Fruit fly (Drosophila melanogaster) whole organism, prepupa: ENCODE data around the gene rsh.
A peak's percentile ranks its signal among the peaks of the same experiment; 100 is the strongest.

Experiments used
- Blimp-1 ChIP-seq: fragments of 200-800 bp; sonication (Bioruptor generic); optimal IDR thresholded peaks from 3 replicates; lab custom pipeline; 2017; ENCODE audit warnings: missing biosample characterization, missing genetic modification characterization, mild to moderate bottlenecking, moderate library complexity, missing genetic modification reagents
- CG10631 ChIP-seq: fragments of 200-800 bp; sonication (Bioruptor generic); optimal IDR thresholded peaks from 2 replicates; lab custom pipeline; 2016; ENCODE audit warnings: missing biosample characterization, missing genetic modification characterization
- CG10669 ChIP-seq: fragments of 200-800 bp; sonication (Bioruptor generic); optimal IDR thresholded peaks from 3 replicates; lab custom pipeline; 2018; ENCODE audit warnings: missing biosample characterization, mild to moderate bottlenecking, missing genetic modification characterization, moderate library complexity
- CG11294 ChIP-seq: fragments of 200-800 bp; sonication (Bioruptor generic); IDR thresholded peaks from 2 replicates; pipeline ENCODE4 v1.3.6; 2022; ENCODE audit warnings: missing biosample characterization, missing genetic modification characterization
- CG11762 ChIP-seq: fragments of 200-800 bp; sonication (Bioruptor generic); optimal IDR thresholded peaks from 3 replicates; lab custom pipeline; 2016; ENCODE audit warnings: missing biosample characterization, missing genetic modification characterization; ENCODE audit not compliant: insufficient read depth
- CG15336 ChIP-seq: fragments of 200-800 bp; sonication (Bioruptor generic); IDR thresholded peaks from 2 replicates; pipeline ENCODE4 v1.3.6; 2022; ENCODE audit warnings: missing biosample characterization, missing genetic modification characterization
- CG16779 ChIP-seq: fragments of 200-800 bp; sonication (Bioruptor generic); optimal IDR thresholded peaks from 3 replicates; lab custom pipeline; 2017; ENCODE audit warnings: missing biosample characterization, mild to moderate bottlenecking, missing genetic modification characterization
- CG3032 ChIP-seq: fragments of 200-800 bp; optimal IDR thresholded peaks from 2 replicates; lab custom pipeline; 2019; ENCODE audit warnings: missing biosample characterization, mild to moderate bottlenecking, missing genetic modification characterization, moderate library complexity
- CG31627 ChIP-seq: fragments of 200-800 bp; sonication (Bioruptor generic); optimal IDR thresholded peaks from 3 replicates; lab custom pipeline; 2016; ENCODE audit warnings: missing biosample characterization, missing genetic modification characterization
- CG32006 ChIP-seq: fragments of 200-800 bp; sonication (Bioruptor generic); optimal IDR thresholded peaks from 3 replicates; lab custom pipeline; 2017; ENCODE audit warnings: missing biosample characterization, mild to moderate bottlenecking, missing genetic modification characterization
- CG3919 ChIP-seq: fragments of 200-800 bp; sonication (Bioruptor generic); optimal IDR thresholded peaks from 3 replicates; lab custom pipeline; 2016; ENCODE audit warnings: missing biosample characterization, missing genetic modification characterization
- CG4318 ChIP-seq: fragments of 200-800 bp; sonication (Bioruptor generic); optimal IDR thresholded peaks from 3 replicates; lab custom pipeline; 2017; ENCODE audit warnings: missing biosample characterization, mild to moderate bottlenecking, missing genetic modification characterization
- CG6163 ChIP-seq: fragments of 200-800 bp; sonication (Bioruptor generic); IDR thresholded peaks from 3 replicates; pipeline ENCODE4 v1.3.6; 2022; ENCODE audit warnings: missing biosample characterization, missing genetic modification characterization
- CG6276 ChIP-seq: fragments of 200-800 bp; sonication (Bioruptor generic); optimal IDR thresholded peaks from 2 replicates; lab custom pipeline; 2017; ENCODE audit warnings: missing biosample characterization, mild to moderate bottlenecking, missing genetic modification characterization
- CG6792 ChIP-seq: fragments of 200-800 bp; sonication (Bioruptor generic); optimal IDR thresholded peaks from 3 replicates; lab custom pipeline; 2016; ENCODE audit warnings: missing biosample characterization, missing genetic modification characterization
- CG6808 ChIP-seq: fragments of 200-800 bp; sonication (Bioruptor generic); optimal IDR thresholded peaks from 3 replicates; lab custom pipeline; 2017; ENCODE audit warnings: missing biosample characterization, missing genetic modification characterization, mild to moderate bottlenecking, moderate library complexity, missing genetic modification reagents
- CG6854 ChIP-seq: fragments of 200-800 bp; sonication (Bioruptor generic); optimal IDR thresholded peaks from 2 replicates; lab custom pipeline; 2017; ENCODE audit warnings: missing biosample characterization, mild to moderate bottlenecking, missing genetic modification characterization
- CG7368 ChIP-seq: fragments of 200-800 bp; sonication (Bioruptor generic); optimal IDR thresholded peaks from 3 replicates; lab custom pipeline; 2016; ENCODE audit warnings: missing biosample characterization, missing genetic modification characterization
- CG8119 ChIP-seq: fragments of 200-800 bp; sonication (Bioruptor generic); IDR thresholded peaks from 3 replicates; pipeline ENCODE4 v1.3.6; 2022; ENCODE audit warnings: missing biosample characterization, missing genetic modification characterization
- CG8319 ChIP-seq: fragments of 200-800 bp; sonication (Bioruptor generic); optimal IDR thresholded peaks from 3 replicates; lab custom pipeline; 2016; ENCODE audit warnings: missing biosample characterization, missing genetic modification characterization
- CG9139 ChIP-seq: fragments of 200-800 bp; sonication (Bioruptor generic); optimal IDR thresholded peaks from 3 replicates; lab custom pipeline; 2017; ENCODE audit warnings: missing biosample characterization, mild to moderate bottlenecking, missing genetic modification characterization
- Eip75B ChIP-seq: fragments of 200-800 bp; sonication (Bioruptor generic); optimal IDR thresholded peaks from 3 replicates; lab custom pipeline; 2016; ENCODE audit warnings: missing biosample characterization, missing genetic modification characterization
- Eip93F ChIP-seq: fragments of 200-800 bp; sonication (Bioruptor generic); optimal IDR thresholded peaks from 2 replicates; lab custom pipeline; 2016; ENCODE audit warnings: missing biosample characterization, mild to moderate bottlenecking, missing genetic modification characterization
- Ets21C ChIP-seq: fragments of 200-800 bp; sonication (Bioruptor generic); optimal IDR thresholded peaks from 3 replicates; lab custom pipeline; 2016; ENCODE audit warnings: missing biosample characterization, missing genetic modification characterization
- Ets96B ChIP-seq: fragments of 200-800 bp; optimal IDR thresholded peaks from 2 replicates; lab custom pipeline; 2019; ENCODE audit warnings: missing biosample characterization, mild to moderate bottlenecking, missing genetic modification characterization, moderate library complexity
- Hr39 ChIP-seq: fragments of 200-800 bp; sonication (Bioruptor generic); optimal IDR thresholded peaks from 2 replicates; lab custom pipeline; 2016; ENCODE audit warnings: missing biosample characterization, missing genetic modification characterization
- Hr4 ChIP-seq: fragments of 200-800 bp; sonication (Bioruptor generic); optimal IDR thresholded peaks from 3 replicates; lab custom pipeline; 2016; ENCODE audit warnings: missing biosample characterization, missing genetic modification characterization
- Met ChIP-seq: fragments of 200-800 bp; sonication (Bioruptor generic); optimal IDR thresholded peaks from 3 replicates; lab custom pipeline; 2016; ENCODE audit warnings: missing biosample characterization, missing genetic modification characterization
- OdsH ChIP-seq: fragments of 200-800 bp; sonication (Bioruptor generic); optimal IDR thresholded peaks from 3 replicates; lab custom pipeline; 2016; ENCODE audit warnings: missing biosample characterization, missing genetic modification characterization
- Smox ChIP-seq: fragments of 200-800 bp; sonication (Bioruptor generic); optimal IDR thresholded peaks from 3 replicates; lab custom pipeline; 2016; ENCODE audit warnings: missing biosample characterization, missing genetic modification characterization
- Sox102F ChIP-seq: fragments of 200-800 bp; sonication (Bioruptor generic); optimal IDR thresholded peaks from 2 replicates; lab custom pipeline; 2016; ENCODE audit warnings: missing biosample characterization, mild to moderate bottlenecking, missing genetic modification characterization
- Sox14 ChIP-seq: fragments of 200-800 bp; sonication (Bioruptor generic); optimal IDR thresholded peaks from 3 replicates; lab custom pipeline; 2016; ENCODE audit warnings: missing biosample characterization, missing genetic modification characterization
- achi ChIP-seq: fragments of 200-800 bp; sonication (Bioruptor generic); optimal IDR thresholded peaks from 3 replicates; lab custom pipeline; 2016; ENCODE audit warnings: missing biosample characterization, missing genetic modification characterization
- acj6 ChIP-seq: fragments of 200-800 bp; sonication (Bioruptor generic); optimal IDR thresholded peaks from 3 replicates; lab custom pipeline; 2016; ENCODE audit warnings: missing biosample characterization, missing genetic modification characterization
- cyc ChIP-seq: fragments of 200-800 bp; sonication (Bioruptor generic); optimal IDR thresholded peaks from 3 replicates; lab custom pipeline; 2016; ENCODE audit warnings: missing biosample characterization, missing genetic modification characterization
- dac ChIP-seq: fragments of 200-800 bp; sonication (Bioruptor generic); optimal IDR thresholded peaks from 2 replicates; lab custom pipeline; 2017; ENCODE audit warnings: missing biosample characterization, mild to moderate bottlenecking, missing genetic modification characterization
- dsx ChIP-seq: fragments of 200-800 bp; optimal IDR thresholded peaks from 3 replicates; lab custom pipeline; 2019; ENCODE audit warnings: missing biosample characterization, mild to moderate bottlenecking, missing genetic modification characterization, moderate library complexity; ENCODE audit not compliant: poor library complexity, severe bottlenecking
- eg ChIP-seq: fragments of 200-800 bp; sonication (Bioruptor generic); IDR thresholded peaks from 3 replicates; pipeline ENCODE4 v1.3.6; 2022; ENCODE audit warnings: missing biosample characterization, missing genetic modification characterization
- fd59A ChIP-seq: fragments of 200-800 bp; sonication (Bioruptor generic); optimal IDR thresholded peaks from 2 replicates; lab custom pipeline; 2017; ENCODE audit warnings: missing biosample characterization, mild to moderate bottlenecking, missing genetic modification characterization, missing genetic modification reagents
- fd85E ChIP-seq: fragments of 200-800 bp; sonication (Bioruptor generic); optimal IDR thresholded peaks from 3 replicates; lab custom pipeline; 2016; ENCODE audit warnings: missing biosample characterization, missing genetic modification characterization
- fkh ChIP-seq: fragments of 200-800 bp; sonication (Bioruptor generic); optimal IDR thresholded peaks from 3 replicates; lab custom pipeline; 2017; ENCODE audit warnings: missing biosample characterization, mild to moderate bottlenecking, missing genetic modification characterization, moderate library complexity
- lz ChIP-seq: fragments of 200-800 bp; sonication (Bioruptor generic); optimal IDR thresholded peaks from 3 replicates; lab custom pipeline; 2016; ENCODE audit warnings: missing biosample characterization, missing genetic modification characterization
- net ChIP-seq: fragments of 200-800 bp; sonication (Bioruptor generic); optimal IDR thresholded peaks from 3 replicates; lab custom pipeline; 2016; ENCODE audit warnings: missing biosample characterization, missing genetic modification characterization
- pdm3 ChIP-seq: fragments of 200-800 bp; sonication (Bioruptor generic); optimal IDR thresholded peaks from 3 replicates; lab custom pipeline; 2016; ENCODE audit warnings: missing biosample characterization, missing genetic modification characterization
- salr ChIP-seq, 2 experiments: fragments of 200-800 bp; sonication (Bioruptor generic); optimal IDR thresholded peaks; 3 replicates each; lab custom pipeline; 2016 to 2018; ENCODE audit warnings: missing biosample characterization in 2 of 2, missing genetic modification characterization in 2 of 2, mild to moderate bottlenecking in 1 of 2
- spab ChIP-seq: fragments of 200-800 bp; sonication (Bioruptor generic); optimal IDR thresholded peaks from 2 replicates; lab custom pipeline; 2017; ENCODE audit warnings: missing biosample characterization, mild to moderate bottlenecking, missing genetic modification characterization, missing genetic modification reagents
- vri ChIP-seq: fragments of 200-800 bp; sonication (Bioruptor generic); optimal IDR thresholded peaks from 3 replicates; lab custom pipeline; 2016; ENCODE audit warnings: missing biosample characterization, mild to moderate bottlenecking, missing genetic modification characterization

Gene rsh

DNA sequence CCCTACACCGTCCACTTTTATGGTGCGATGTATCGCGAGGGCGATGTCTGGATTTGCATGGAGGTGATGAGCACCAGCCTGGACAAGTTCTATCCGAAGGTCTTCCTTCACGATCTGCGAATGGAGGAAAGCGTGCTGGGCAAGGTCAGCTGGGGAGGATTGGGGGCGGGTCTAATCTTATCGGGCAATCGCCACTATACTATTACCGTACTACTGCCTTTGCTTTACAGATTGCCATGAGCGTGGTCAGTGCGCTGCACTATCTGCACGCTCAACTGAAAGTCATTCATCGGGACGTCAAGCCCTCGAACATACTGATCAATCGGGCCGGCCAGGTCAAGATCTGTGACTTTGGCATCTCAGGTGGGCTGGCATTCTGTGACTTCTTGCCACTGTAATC is 103.4 kb downstream of the rsh start:
- TF ChIP-seq Sox14 (GFP tag; lab: Kevin White, UChicago) (no peak), CG11294 (GFP tag; lab: Robert Waterston, UW) (no peak), Hr4 (GFP tag; lab: Kevin White, UChicago) (no peak), CG6854 (GFP tag; lab: Kevin White, UChicago) (no peak), pdm3 (GFP tag; lab: Kevin White, UChicago) (no peak), CG31627 (GFP tag; lab: Kevin White, UChicago) (no peak), CG15336 (no peak), Smox (GFP tag; lab: Kevin White, UChicago) (no peak), acj6 (GFP tag; lab: Kevin White, UChicago) (no peak), OdsH (no peak), CG8119 (GFP tag; lab: Robert Waterston, UW) (no peak), CG6163 (GFP tag; lab: Robert Waterston, UW) (no peak), Blimp-1 (GFP tag; lab: Kevin White, UChicago) (no peak), CG4318 (no peak), salr (GFP tag; optimal IDR thresholded peaks at IDR 0.05; lab: Kevin White, UChicago) (no peak), CG6792 (GFP tag; lab: Kevin White, UChicago) (no peak)
- TF ChIP-seq, all 60 proteins: peak for 0

dm6 chrX:13094085-13094764 is 105.8 kb downstream of the rsh start, which contains the start of gene CG2200:
Gene CG2200 (plus strand): TSS chrX:13094299.
- peak; percentile 71 for TF ChIP-seq OdsH
- peak; percentile 69 for TF ChIP-seq achi
- TF ChIP-seq CG7368 (GFP tag; lab: Kevin White, UChicago), result peak; percentile 71
- peak; percentile 39 for TF ChIP-seq Ets96B
- peak; percentile 50 for TF ChIP-seq fkh (GFP tag; lab: Kevin White, UChicago)
- TF ChIP-seq salr (GFP tag; optimal IDR thresholded peaks at IDR 0.05; lab: Kevin White, UChicago), result peak in 1 of 2 experiments; percentile 19
- peak; percentile 72 for TF ChIP-seq Hr39
- TF ChIP-seq CG10631 (GFP tag; lab: Kevin White, UChicago), result peak; percentile 64
- no peak for TF ChIP-seq CG4318
- peak; percentile 58 for TF ChIP-seq CG32006 (GFP tag; lab: Kevin White, UChicago)
- peak; percentile 29 for TF ChIP-seq CG6854 (GFP tag; lab: Kevin White, UChicago)
- TF ChIP-seq CG15336, result peak; percentile 63
- TF ChIP-seq CG10669 (GFP tag; lab: Kevin White, UChicago), result peak; percentile 58
- no peak for TF ChIP-seq Eip93F (GFP tag; lab: Kevin White, UChicago)
- TF ChIP-seq lz, result peak; percentile 78
- no peak for TF ChIP-seq spab (GFP tag; lab: Kevin White, UChicago)
- TF ChIP-seq CG11762 (GFP tag; lab: Kevin White, UChicago), result peak; percentile 44
- TF ChIP-seq fd59A (GFP tag; lab: Kevin White, UChicago), result no peak
- TF ChIP-seq Sox102F (GFP tag; lab: Kevin White, UChicago), result peak; percentile 82
- TF ChIP-seq Met (GFP tag; lab: Kevin White, UChicago), result peak; percentile 73
- TF ChIP-seq CG3032, result peak; percentile 66
- peak; percentile 70 for TF ChIP-seq Hr4 (GFP tag; lab: Kevin White, UChicago)
- peak; percentile 68 for TF ChIP-seq vri (GFP tag; lab: Kevin White, UChicago)
- peak; percentile 72 for TF ChIP-seq cyc (GFP tag; lab: Kevin White, UChicago)
- TF ChIP-seq CG6276 (GFP tag; lab: Kevin White, UChicago), result no peak
- peak; percentile 57; the same call in 2 of the 3 replicates for TF ChIP-seq CG8119 (GFP tag; lab: Robert Waterston, UW)
- TF ChIP-seq CG9139 (GFP tag; lab: Kevin White, UChicago), result no peak
- peak; percentile 63 for TF ChIP-seq CG6808 (GFP tag; lab: Kevin White, UChicago)
- TF ChIP-seq CG8319 (GFP tag; lab: Kevin White, UChicago), result peak; percentile 59
- peak; percentile 74 for TF ChIP-seq CG31627 (GFP tag; lab: Kevin White, UChicago)
- TF ChIP-seq Eip75B, result peak; percentile 64
- TF ChIP-seq CG16779 (tag; lab: Kevin White, UChicago), result no peak
- TF ChIP-seq eg (GFP tag; lab: Robert Waterston, UW), result peak; percentile 74
- TF ChIP-seq net (GFP tag; lab: Kevin White, UChicago), result peak; percentile 66
- TF ChIP-seq fd85E, result peak; percentile 36
- TF ChIP-seq dsx (GFP tag; lab: Kevin White, UChicago), result peak; percentile 22
- TF ChIP-seq CG6792 (GFP tag; lab: Kevin White, UChicago), result peak; percentile 76
- TF ChIP-seq dac, result peak; percentile 8
- TF ChIP-seq Ets21C (GFP tag; lab: Kevin White, UChicago), result peak; percentile 72
- TF ChIP-seq CG3919 (GFP tag; lab: Kevin White, UChicago), result peak; percentile 72
- TF ChIP-seq Sox14 (GFP tag; lab: Kevin White, UChicago), result peak; percentile 76
